Worm (Caenorhabditis elegans) whole organism, L3 larva: Measurements from ENCODE around the gene acox-1.5.

Experiments used
- ceh-28 ChIP-seq: fragments of 150-350 bp; optimal IDR thresholded peaks from 2 replicates; lab custom pipeline; 2014; ENCODE audit warnings: missing biosample characterization, missing genetic modification reagents, missing genetic modification characterization
- ceh-82 ChIP-seq: fragments of 150-350 bp; optimal IDR thresholded peaks from 2 replicates; lab custom pipeline; 2014; ENCODE audit warnings: missing biosample characterization, missing genetic modification characterization
- ceh-9 ChIP-seq: sonication (generic microtip); optimal IDR thresholded peaks from 2 replicates; lab custom pipeline; 2018; ENCODE audit warnings: missing biosample characterization, missing genetic modification characterization
- egl-27 ChIP-seq: sonication (generic microtip); optimal IDR thresholded peaks from 4 replicates; lab custom pipeline; 2017; ENCODE audit warnings: missing biosample characterization, missing genetic modification reagents, missing genetic modification characterization
- elt-2 ChIP-seq: sonication (generic microtip); optimal IDR thresholded peaks from 2 replicates; lab custom pipeline; 2016; ENCODE audit warnings: missing genetic modification reagents, mild to moderate bottlenecking, missing genetic modification characterization, missing compliant biosample characterization
- elt-3 ChIP-seq, 3 experiments: fragments of 150-350 bp in 1 of 3; sonication (generic microtip) in 2 of 3; optimal IDR thresholded peaks; 2 replicates in 2 of 3; 4 replicates in 1 of 3; lab custom pipeline; 2014 to 2017; ENCODE audit warnings: missing biosample characterization in 3 of 3, missing genetic modification characterization in 3 of 3
- eor-1 ChIP-seq, 2 experiments: fragments of 150-350 bp; optimal IDR thresholded peaks; 2 replicates each; lab custom pipeline; 2014 to 2018; ENCODE audit warnings: missing biosample characterization in 2 of 2, missing genetic modification characterization in 2 of 2
- fkh-10 ChIP-seq: sonication (generic microtip); optimal IDR thresholded peaks from 2 replicates; lab custom pipeline; 2017; ENCODE audit warnings: missing biosample characterization, missing genetic modification reagents, missing genetic modification characterization
- hmg-11 ChIP-seq: sonication (generic microtip); optimal IDR thresholded peaks from 2 replicates; lab custom pipeline; 2016; ENCODE audit warnings: missing genetic modification characterization, missing compliant biosample characterization
- lin-15B ChIP-seq: fragments of 150-350 bp; optimal IDR thresholded peaks from 2 replicates; lab custom pipeline; 2014; ENCODE audit warnings: missing biosample characterization, missing genetic modification characterization
- mdl-1 ChIP-seq: fragments of 150-350 bp; optimal IDR thresholded peaks from 2 replicates; lab custom pipeline; 2014; ENCODE audit warnings: missing biosample characterization, missing genetic modification characterization
- nfya-1 ChIP-seq: sonication (generic microtip); optimal IDR thresholded peaks from 2 replicates; lab custom pipeline; 2017; ENCODE audit warnings: missing genetic modification characterization, mild to moderate bottlenecking, missing compliant biosample characterization, antibody characterized with exemption, moderate library complexity; ENCODE audit not compliant: insufficient read depth
- nhr-11 ChIP-seq: fragments of 150-350 bp; optimal IDR thresholded peaks from 2 replicates; lab custom pipeline; 2014; ENCODE audit warnings: missing biosample characterization, missing genetic modification characterization
- nhr-12 ChIP-seq: fragments of 150-350 bp; optimal IDR thresholded peaks from 2 replicates; lab custom pipeline; 2014; ENCODE audit warnings: missing biosample characterization, missing genetic modification characterization
- nhr-25 ChIP-seq: sonication (generic microtip); optimal IDR thresholded peaks from 2 replicates; lab custom pipeline; 2017; ENCODE audit warnings: missing biosample characterization, missing genetic modification characterization
- nhr-43 ChIP-seq: sonication (generic microtip); optimal IDR thresholded peaks from 2 replicates; lab custom pipeline; 2016; ENCODE audit warnings: mild to moderate bottlenecking, missing genetic modification characterization, missing compliant biosample characterization; ENCODE audit not compliant: poor library complexity, severe bottlenecking
- nhr-67 ChIP-seq: fragments of 150-350 bp; optimal IDR thresholded peaks from 2 replicates; lab custom pipeline; 2014; ENCODE audit warnings: missing biosample characterization, missing genetic modification characterization
- pha-4 ChIP-seq: fragments of 150-350 bp; optimal IDR thresholded peaks from 2 replicates; lab custom pipeline; 2014; ENCODE audit warnings: missing biosample characterization, missing genetic modification reagents, missing genetic modification characterization
- skn-1 ChIP-seq: fragments of 150-350 bp; optimal IDR thresholded peaks from 2 replicates; lab custom pipeline; 2014; ENCODE audit warnings: missing biosample characterization, missing genetic modification characterization
- unc-62 ChIP-seq: fragments of 150-350 bp; sonication (generic microtip); optimal IDR thresholded peaks from 4 replicates; lab custom pipeline; 2014; ENCODE audit warnings: missing biosample characterization, missing genetic modification reagents, missing genetic modification characterization
- zag-1 ChIP-seq: fragments of 150-350 bp; optimal IDR thresholded peaks from 2 replicates; lab custom pipeline; 2014; ENCODE audit warnings: missing biosample characterization, missing genetic modification characterization
- ztf-11 ChIP-seq: fragments of 150-350 bp; optimal IDR thresholded peaks from 2 replicates; lab custom pipeline; 2014; ENCODE audit warnings: missing biosample characterization, missing genetic modification characterization

The acox-1.5 gene

DNA sequence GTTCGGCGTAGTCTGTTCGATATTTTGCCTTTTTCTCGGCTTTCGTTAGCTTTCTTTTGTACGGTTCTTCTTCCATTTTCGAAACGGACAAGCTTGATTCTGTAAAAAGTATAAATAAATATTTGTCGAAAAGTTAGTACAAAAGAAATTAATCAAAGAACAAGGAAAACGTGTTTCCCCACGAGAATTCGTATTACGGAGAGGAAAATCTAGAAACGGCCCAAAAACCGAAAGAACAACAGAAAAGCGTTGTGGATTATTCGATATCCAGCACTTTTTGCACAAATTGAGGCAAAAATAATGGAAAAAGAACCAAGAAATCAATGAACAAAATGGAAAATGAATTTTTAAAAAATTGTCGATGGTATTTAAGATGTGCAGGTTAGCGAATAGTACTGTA is 49.7 kb downstream of the acox-1.5 start, which contains the start of gene mut-7:
Gene mut-7 (minus strand): TSS at position 101 of the 400 bp plus-strand sequence.
- TF ChIP-seq nhr-67 (tag; lab: Kevin White, UChicago) (no peak), lin-15B (tag; lab: Kevin White, UChicago) (no peak), ceh-9 (no peak), skn-1 (tag; lab: Kevin White, UChicago) (no peak), ztf-11 (tag; lab: Kevin White, UChicago) (no peak), elt-2 (tag; lab: Kevin White, UChicago) (no peak)

DNA sequence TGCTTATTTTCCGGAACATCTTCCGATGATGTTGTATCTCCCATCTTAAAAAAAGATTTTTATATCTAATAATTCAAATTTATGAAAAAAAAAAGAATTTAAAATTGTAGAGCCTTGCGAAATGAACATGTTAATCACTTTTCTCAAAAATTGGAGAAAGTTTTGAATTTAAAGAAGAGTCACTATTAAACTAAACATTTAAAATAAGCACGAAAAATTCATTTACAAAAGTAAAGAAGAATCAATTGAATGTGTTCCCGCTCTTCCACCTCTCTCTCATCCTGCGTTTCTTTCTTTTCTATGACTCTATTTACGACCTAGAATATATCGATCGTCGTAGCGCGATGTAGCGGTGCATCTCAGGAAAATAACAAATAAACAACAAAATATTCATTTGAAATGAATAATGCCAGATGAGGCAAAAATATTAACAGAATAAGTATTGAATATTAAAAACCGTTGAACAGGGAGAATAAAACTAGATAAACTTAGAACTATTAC is 53.3 kb downstream of the acox-1.5 start, which contains the start of gene ZK1098.3:
Gene ZK1098.3 (minus strand): TSS at position 51 of the 501 bp plus-strand sequence.
- TF ChIP-seq ceh-82 (tag; lab: Kevin White, UChicago) (no peak), nfya-1 (tag; lab: Kevin White, UChicago) (peak; percentile 44), nhr-25 (no peak), nhr-11 (tag; lab: Kevin White, UChicago) (no peak), nhr-12 (tag; lab: Kevin White, UChicago) (no peak), hmg-11 (tag; lab: Kevin White, UChicago) (no peak), pha-4 (tag; lab: Kevin White, UChicago) (peak; percentile 67), unc-62 (no peak), egl-27 (no peak), zag-1 (no peak), ceh-28 (tag; lab: Kevin White, UChicago) (peak; percentile 63), mdl-1 (tag; lab: Kevin White, UChicago) (no peak), eor-1 (tag; optimal IDR thresholded peaks at IDR 0.05; lab: Kevin White, UChicago) (no peak), nhr-67 (tag; lab: Kevin White, UChicago) (no peak), nhr-43 (no peak), fkh-10 (GFP tag; lab: Kevin White, UChicago) (no peak), elt-3 (tag; optimal IDR thresholded peaks at IDR 0.05; lab: Kevin White, UChicago) (no peak)
